Fruit fly (Drosophila melanogaster): Measurements from ENCODE around the gene Ip259.
A peak's percentile ranks its signal among the peaks of the same experiment; 100 is the strongest.

Ip259 gene

DNA sequence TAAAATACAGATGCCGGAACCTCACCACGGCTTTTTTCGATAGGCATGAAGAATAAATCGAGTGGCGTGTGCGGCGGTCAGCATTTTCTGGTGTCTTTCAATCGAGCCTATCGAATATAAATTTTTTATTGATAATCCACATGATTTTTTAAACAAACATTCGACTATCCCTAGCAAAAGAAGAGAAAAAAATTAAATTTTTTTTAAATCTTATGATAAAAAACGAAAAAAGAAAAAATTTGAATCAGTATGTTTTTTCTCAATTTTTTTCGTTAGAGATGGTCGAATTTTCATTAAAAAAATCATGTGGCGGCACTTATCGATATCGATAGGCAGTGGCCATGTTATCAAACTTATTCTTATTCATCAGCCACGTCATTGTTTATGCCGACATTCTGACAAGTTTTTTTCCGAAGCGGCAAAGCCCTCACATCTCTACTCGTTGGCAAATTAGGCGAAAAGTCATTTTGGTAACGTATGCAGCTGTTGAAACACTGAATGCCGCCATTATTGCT, 18.4 kb downstream of the Ip259 start, which contains the start of the genes SmB and KdelR (continued):
- TF ChIP-seq trem (tag; optimal IDR thresholded peaks at IDR 0.05) (peak; percentile 78), amos (GFP tag; IDR thresholded peaks at IDR 0.05; ENCODE audit: partially characterized antibody) (peak; percentile 67; the same call in 1 of the 2 replicates), nom (GFP tag; optimal IDR thresholded peaks at IDR 0.05) (peak; percentile 4), nmo (GFP tag; optimal IDR thresholded peaks at IDR 0.05) (peak; percentile 41), CG17359 (tag; optimal IDR thresholded peaks at IDR 0.05) (no peak), Blimp-1 (GFP tag; optimal IDR thresholded peaks at IDR 0.05) (no peak), CG10274 (GFP tag; optimal IDR thresholded peaks at IDR 0.05) (no peak), CG15479 (GFP tag; optimal IDR thresholded peaks at IDR 0.05) (no peak), CG3065 (GFP tag; optimal IDR thresholded peaks at IDR 0.05) (no peak), Fer1 (GFP tag; optimal IDR thresholded peaks at IDR 0.05) (peak; percentile 33), CG2120 (GFP tag; optimal IDR thresholded peaks at IDR 0.05) (peak; percentile 51), CG9932 (GFP tag; IDR thresholded peaks at IDR 0.05) (peak; percentile 28; the same call in 1 of the 2 replicates), esg (GFP tag; conservative IDR thresholded peaks at IDR 0.05) (no peak), Dp (GFP tag; optimal IDR thresholded peaks at IDR 0.05) (peak; percentile 55), chif (GFP tag; optimal IDR thresholded peaks at IDR 0.05) (no peak), CG12155 (GFP tag; optimal IDR thresholded peaks at IDR 0.05) (peak; percentile 52), Xrp1 (GFP tag; IDR thresholded peaks at IDR 0.05) (no peak; the same call in 1 of the 2 replicates), CG2712 (tag; optimal IDR thresholded peaks at IDR 0.05) (peak; percentile 61), CG3995 (GFP tag; optimal IDR thresholded peaks at IDR 0.05) (peak; percentile 21), ash1 (GFP tag; optimal IDR thresholded peaks at IDR 0.05) (no peak), Asciz (GFP tag; optimal IDR thresholded peaks at IDR 0.05) (no peak), ATbp (GFP tag; optimal IDR thresholded peaks at IDR 0.05) (no peak), Nf-YC (tag; optimal IDR thresholded peaks at IDR 0.05) (peak; percentile 60), Lpt (GFP tag; optimal IDR thresholded peaks at IDR 0.05) (no peak), hbn (GFP tag; IDR thresholded peaks at IDR 0.05; ENCODE audit: partially characterized antibody) (peak; percentile 71), gcm2 (GFP tag; optimal IDR thresholded peaks at IDR 0.05) (no peak), Nf-YA (GFP tag; IDR thresholded peaks at IDR 0.05) (no peak), ttk (GFP tag; IDR thresholded peaks at IDR 0.05) (no peak), Ravus (GFP tag; IDR thresholded peaks at IDR 0.05) (no peak), pum (GFP tag; optimal IDR thresholded peaks at IDR 0.05) (peak; percentile 10), ftz-f1 (GFP tag; optimal IDR thresholded peaks at IDR 0.05) (no peak), CG34422 (GFP tag; IDR thresholded peaks at IDR 0.05) (peak; percentile 58; the same call in 1 of the 3 replicates), NC2β (GFP tag; optimal IDR thresholded peaks at IDR 0.05) (no peak), slou (GFP tag; optimal IDR thresholded peaks at IDR 0.05) (no peak), tin (GFP tag; optimal IDR thresholded peaks at IDR 0.05) (peak; percentile 22), CG34224 (GFP tag; IDR thresholded peaks at IDR 0.05; ENCODE audit: partially characterized antibody) (peak; percentile 83), en (GFP tag; optimal IDR thresholded peaks at IDR 0.05) (no peak), stc (GFP tag; IDR thresholded peaks at IDR 0.05) (no peak), HmgD (GFP tag; optimal IDR thresholded peaks at IDR 0.05) (no peak), sisA (GFP tag; IDR thresholded peaks at IDR 0.05) (no peak), ssp (GFP tag; IDR thresholded peaks at IDR 0.05) (no peak; the same call in 1 of the 2 replicates), Rfx (GFP tag; IDR thresholded peaks at IDR 0.05) (no peak), CG9215 (GFP tag; IDR thresholded peaks at IDR 0.05) (no peak), bbx (GFP tag; IDR thresholded peaks at IDR 0.05; ENCODE audit: partially characterized antibody) (peak; percentile 66), CG17328 (GFP tag; IDR thresholded peaks at IDR 0.05) (no peak), stwl (tag; optimal IDR thresholded peaks at IDR 0.05) (peak; percentile 91), CG32532 (GFP tag; IDR thresholded peaks at IDR 0.05) (no peak), CG14710 (tag; optimal IDR thresholded peaks at IDR 0.05) (peak; percentile 87), Mes4 (GFP tag; optimal IDR thresholded peaks at IDR 0.05) (no peak), sug (tag; optimal IDR thresholded peaks at IDR 0.05) (peak; percentile 58), CG3847 (GFP tag; IDR thresholded peaks at IDR 0.05) (no peak)
